Worm (Caenorhabditis elegans) whole organism, midembryonic: ENCODE measurements around the gene pfkb-1.2.

Source experiments
- T22C8.4 ChIP-seq: fragments of 200-800 bp; sonication (Bioruptor generic); IDR thresholded peaks from 2 replicates; pipeline ENCODE4 v1.3.6; 2022; ENCODE audit warnings: missing genetic modification characterization, missing compliant biosample characterization
- cog-1 ChIP-seq: sonication (generic microtip); optimal IDR thresholded peaks from 2 replicates; lab custom pipeline; 2016; ENCODE audit warnings: missing genetic modification characterization, missing compliant biosample characterization
- flt-1 ChIP-seq: fragments of 200-800 bp; sonication (Bioruptor generic); IDR thresholded peaks from 2 replicates; pipeline ENCODE4 v1.3.6; 2022; ENCODE audit warnings: missing genetic modification characterization, missing compliant biosample characterization
- klf-2 ChIP-seq: fragments of 200-800 bp; sonication (Bioruptor generic); conservative IDR thresholded peaks from 2 replicates; pipeline ENCODE4 v1.3.6; 2022; ENCODE audit warnings: missing genetic modification reagents, missing genetic modification characterization, missing compliant biosample characterization
- med-1 ChIP-seq: sonication (generic microtip); optimal IDR thresholded peaks from 2 replicates; lab custom pipeline; 2017; ENCODE audit warnings: missing genetic modification characterization, mild to moderate bottlenecking, missing compliant biosample characterization, antibody characterized with exemption, missing genetic modification reagents; ENCODE audit not compliant: insufficient read depth
- ref-1 ChIP-seq: fragments of 200-800 bp; sonication (Bioruptor generic); conservative IDR thresholded peaks from 2 replicates; pipeline ENCODE4 v1.3.6; 2022; ENCODE audit warnings: missing genetic modification reagents, missing genetic modification characterization, missing compliant biosample characterization
- tab-1 ChIP-seq: fragments of 200-800 bp; sonication (Bioruptor generic); IDR thresholded peaks from 2 replicates; pipeline ENCODE4 v1.3.6; 2022; ENCODE audit warnings: missing genetic modification characterization, missing compliant biosample characterization
- ztf-23 ChIP-seq: fragments of 200-800 bp; sonication (Bioruptor generic); IDR thresholded peaks from 2 replicates; pipeline ENCODE4 v1.3.6; 2022; ENCODE audit warnings: missing genetic modification reagents, missing genetic modification characterization, missing compliant biosample characterization
- ztf-29 ChIP-seq: fragments of 200-800 bp; sonication (Bioruptor generic); IDR thresholded peaks from 2 replicates; pipeline ENCODE4 v1.3.6; 2022; ENCODE audit warnings: missing genetic modification reagents, missing genetic modification characterization, missing compliant biosample characterization

ce11 chrIV:5970526-5970925 lies 28.8 kb downstream of the pfkb-1.2 start:
- no peak for TF ChIP-seq tab-1 (GFP tag; lab: Robert Waterston, UW)
- no peak for TF ChIP-seq ref-1
- no peak for TF ChIP-seq ztf-23
- TF ChIP-seq ztf-29 = no peak
- no peak for TF ChIP-seq klf-2 (GFP tag; lab: Robert Waterston, UW)
- no peak for TF ChIP-seq cog-1 (tag; lab: Kevin White, UChicago)
- TF ChIP-seq med-1 (GFP tag; lab: Kevin White, UChicago) = no peak
- no peak for TF ChIP-seq T22C8.4 (GFP tag; lab: Robert Waterston, UW)
- no peak for TF ChIP-seq flt-1 (GFP tag; lab: Robert Waterston, UW)
